Fruit fly (Drosophila melanogaster): ENCODE data around the gene CG32845.

CG32845 gene

dm6 chr3L:273291-273690 is at the start of gene CG32845:
TSS of gene CG32845 (minus strand) at chr3L:273391.
- TF ChIP-seq CG17801 (GFP tag; optimal IDR thresholded peaks at IDR 0.05; ENCODE audit: partially characterized antibody): no peak

DNA sequence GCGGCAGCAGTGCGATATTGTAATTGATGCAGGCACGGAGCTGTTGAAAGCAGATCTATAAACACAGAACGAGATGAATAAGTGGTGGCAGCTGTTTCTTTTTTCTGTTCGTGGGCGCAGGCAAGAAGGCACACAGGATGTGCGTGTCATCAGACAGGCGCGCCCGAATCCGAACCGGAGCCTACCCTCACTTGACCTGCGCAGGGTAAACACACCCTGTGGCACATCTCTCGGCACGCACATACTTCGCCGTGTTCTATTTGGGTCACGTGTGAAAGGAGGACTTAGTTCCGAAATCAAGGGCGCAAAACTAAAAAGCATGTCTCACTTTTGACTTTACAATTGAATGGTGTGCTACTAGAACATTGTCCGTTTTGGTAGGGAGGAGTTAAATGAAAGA is 48.3 kb upstream of the CG32845 start:
- TF ChIP-seq CG17801 (GFP tag; optimal IDR thresholded peaks at IDR 0.05; ENCODE audit: partially characterized antibody): no peak

DNA sequence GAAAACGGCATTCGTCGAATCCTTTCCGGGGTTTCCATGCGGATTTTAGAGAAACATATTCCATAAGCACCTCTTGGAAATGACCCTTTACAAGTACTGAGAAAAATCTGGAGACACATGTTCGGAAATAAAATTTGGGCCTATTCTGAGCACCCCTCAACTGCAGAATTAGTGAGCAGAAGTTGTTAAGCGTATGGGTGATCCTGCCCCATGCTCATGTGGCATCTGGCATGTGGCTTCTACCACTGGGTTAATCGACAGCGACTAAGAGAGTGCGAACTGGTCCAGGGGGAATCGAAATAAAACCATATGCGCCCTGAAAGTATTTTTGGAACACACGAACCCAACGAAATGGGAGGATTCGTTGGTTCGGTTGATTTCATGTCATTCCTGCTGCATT is 47.6 kb upstream of the CG32845 start:
- no peak for TF ChIP-seq CG17801 (GFP tag; optimal IDR thresholded peaks at IDR 0.05; ENCODE audit: partially characterized antibody)

dm6 chr3L:320010-320337 is 46.8 kb upstream of the CG32845 start:
- TF ChIP-seq CG17801 (GFP tag; optimal IDR thresholded peaks at IDR 0.05; ENCODE audit: partially characterized antibody): no peak

dm6 chr3L:319145-320009 is 46.2 kb upstream of the CG32845 start, which contains the start of gene fwd:
TSS of gene fwd (minus strand) at chr3L:319884.
- TF ChIP-seq CG17801 (GFP tag; optimal IDR thresholded peaks at IDR 0.05; ENCODE audit: partially characterized antibody): peak; percentile 70

DNA sequence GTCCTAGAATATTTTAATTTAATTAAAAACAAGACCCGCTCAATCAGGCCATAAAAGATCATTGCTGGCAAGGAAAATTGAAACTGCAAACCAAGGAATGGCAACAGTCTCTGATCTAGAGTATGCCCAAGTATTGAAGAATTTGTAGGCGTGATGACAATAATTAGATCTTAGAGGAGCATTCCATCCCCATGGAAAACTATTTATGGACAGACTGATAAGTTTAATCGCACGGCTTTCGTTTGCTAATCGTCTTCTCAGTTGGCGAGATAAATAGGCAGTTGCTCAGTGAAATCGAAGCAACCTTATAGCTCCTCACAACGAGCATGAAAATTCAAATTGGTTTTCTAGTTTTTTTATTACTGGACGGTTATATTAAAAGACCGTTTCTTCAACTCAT is 43.6 kb upstream of the CG32845 start, which contains the start of gene ddbt:
TSS of gene ddbt (plus strand) at position 301 of the 400 bp plus-strand sequence.
- no peak for TF ChIP-seq CG17801 (GFP tag; optimal IDR thresholded peaks at IDR 0.05; ENCODE audit: partially characterized antibody)

- no peak for TF ChIP-seq CG17801 (GFP tag; optimal IDR thresholded peaks at IDR 0.05; ENCODE audit: partially characterized antibody)
These were observed 41.9 kb upstream of the CG32845 start for dm6 chr3L:315140-315539.

DNA sequence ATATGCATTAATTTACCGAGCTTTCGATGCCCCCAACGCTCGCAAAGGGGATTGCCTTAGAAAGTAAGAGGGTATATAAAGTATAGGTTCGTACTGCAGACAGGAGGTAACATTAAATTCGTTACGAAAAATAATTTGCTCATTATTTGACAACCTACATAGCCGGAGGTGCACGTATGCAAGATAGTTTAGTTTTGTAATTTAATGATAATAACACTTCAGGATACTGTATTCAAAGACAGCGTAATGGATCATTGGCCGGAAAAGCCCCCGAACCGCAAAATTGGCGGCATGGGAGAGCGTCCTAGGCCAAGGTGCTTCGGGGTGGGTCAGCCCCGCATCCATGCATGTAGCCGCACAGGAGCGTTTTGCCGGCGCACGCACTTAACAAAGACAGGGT is 39.1 kb upstream of the CG32845 start:
- no peak for TF ChIP-seq CG17801 (GFP tag; optimal IDR thresholded peaks at IDR 0.05; ENCODE audit: partially characterized antibody)

- TF ChIP-seq CG17801 (GFP tag; optimal IDR thresholded peaks at IDR 0.05; ENCODE audit: partially characterized antibody): peak; percentile 29
These were observed 38.4 kb upstream of the CG32845 start for dm6 chr3L:311607-312006.

DNA sequence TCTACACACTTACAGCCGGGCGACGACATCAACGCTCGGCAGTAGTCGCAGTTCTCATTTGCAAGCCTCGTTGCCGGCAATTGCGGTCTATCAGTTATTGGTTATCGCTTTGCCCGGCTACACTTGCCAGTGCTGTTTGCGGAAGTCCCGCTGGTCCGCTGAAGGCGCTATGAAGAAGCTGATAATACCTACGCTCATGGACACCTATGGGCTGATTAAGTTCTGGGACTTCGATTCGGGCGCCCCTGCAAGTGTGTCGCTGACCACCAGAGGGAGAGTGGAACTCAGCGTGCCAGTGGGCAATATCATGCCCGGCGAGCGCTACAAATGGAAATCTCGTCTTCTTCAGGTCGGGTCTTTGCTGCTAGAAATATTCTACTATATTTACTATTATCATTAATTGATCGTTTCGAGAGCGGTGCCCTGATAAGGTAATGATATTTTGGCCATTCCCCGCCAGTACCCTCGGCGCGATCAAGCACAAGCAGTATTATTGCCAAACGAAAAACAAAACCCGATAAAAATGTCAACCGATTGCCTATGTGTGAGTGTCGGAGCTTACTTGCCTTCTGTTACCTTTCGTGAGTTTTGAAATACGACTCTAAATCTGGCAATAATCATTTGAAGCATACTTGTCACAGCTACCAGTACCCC is 26.9 kb upstream of the CG32845 start:
- no peak for TF ChIP-seq CG17801 (GFP tag; optimal IDR thresholded peaks at IDR 0.05; ENCODE audit: partially characterized antibody)

- no peak for TF ChIP-seq CG17801 (GFP tag; optimal IDR thresholded peaks at IDR 0.05; ENCODE audit: partially characterized antibody)
These were observed 25.3 kb upstream of the CG32845 start for dm6 chr3L:298459-298858.

- no peak for TF ChIP-seq CG17801 (GFP tag; optimal IDR thresholded peaks at IDR 0.05; ENCODE audit: partially characterized antibody)
These were observed 24.0 kb upstream of the CG32845 start for dm6 chr3L:297240-297639.

DNA sequence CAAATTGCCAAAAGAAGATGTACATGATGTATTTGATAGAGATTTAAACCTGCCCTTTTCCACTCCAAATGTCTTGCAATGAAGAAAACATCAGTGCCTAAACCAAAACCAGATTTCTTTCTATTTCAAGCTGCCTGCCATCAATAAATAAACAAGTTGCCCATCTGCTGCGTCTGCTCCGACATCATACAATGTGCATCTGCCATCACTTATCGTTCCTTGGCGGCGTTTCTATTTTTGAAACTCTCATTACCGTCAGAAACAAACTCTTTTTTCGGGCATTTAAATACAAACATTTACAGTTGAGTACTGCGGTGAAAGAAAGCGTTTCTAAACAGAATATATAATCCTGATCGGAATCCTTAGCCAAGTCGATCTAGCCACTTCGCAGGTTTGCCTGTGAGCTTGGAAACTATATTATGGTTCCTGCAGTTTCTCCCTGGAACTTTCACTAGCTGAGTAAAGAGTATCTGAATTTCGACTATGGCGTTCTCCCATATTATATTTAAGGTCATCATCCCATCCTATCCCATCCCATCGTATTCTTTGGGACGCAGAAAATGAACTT is 21.7 kb upstream of the CG32845 start:
- no peak for TF ChIP-seq CG17801 (GFP tag; optimal IDR thresholded peaks at IDR 0.05; ENCODE audit: partially characterized antibody)

- TF ChIP-seq CG17801 (GFP tag; optimal IDR thresholded peaks at IDR 0.05; ENCODE audit: partially characterized antibody): peak; percentile 69
These were observed 19.1 kb upstream of the CG32845 start for dm6 chr3L:292146-292776.

dm6 chr3L:291583-292145 is 18.5 kb upstream of the CG32845 start:
- TF ChIP-seq CG17801 (GFP tag; optimal IDR thresholded peaks at IDR 0.05; ENCODE audit: partially characterized antibody): no peak
